Fruit fly (Drosophila melanogaster) whole organism, embryonic: ENCODE data around the gene CG1635.
A peak's percentile ranks its signal among the peaks of the same experiment; 100 is the strongest.

Experiments
- Atf-2 ChIP-seq: fragments of 200-800 bp; sonication (Bioruptor generic); optimal IDR thresholded peaks from 2 replicates; lab custom pipeline; 2016; ENCODE audit warnings: missing biosample characterization, missing genetic modification characterization
- BtbVII ChIP-seq: fragments of 200-800 bp; sonication (Bioruptor generic); optimal IDR thresholded peaks from 3 replicates; lab custom pipeline; 2017; ENCODE audit warnings: missing biosample characterization, mild to moderate bottlenecking, missing genetic modification characterization
- Bteb2 ChIP-seq: fragments of 200-800 bp; sonication (Bioruptor generic); optimal IDR thresholded peaks from 2 replicates; lab custom pipeline; 2016; ENCODE audit warnings: missing biosample characterization, missing genetic modification characterization
- CG10321 ChIP-seq: fragments of 200-800 bp; sonication (Bioruptor generic); IDR thresholded peaks from 2 replicates; pipeline ENCODE4 v1.3.6; 2022; ENCODE audit warnings: missing biosample characterization, missing genetic modification characterization
- CG12071 ChIP-seq: fragments of 200-800 bp; sonication (Bioruptor generic); optimal IDR thresholded peaks from 3 replicates; lab custom pipeline; 2018; ENCODE audit warnings: missing biosample characterization, mild to moderate bottlenecking, missing genetic modification characterization
- CG15514 ChIP-seq: fragments of 200-800 bp; sonication (Bioruptor generic); optimal IDR thresholded peaks from 3 replicates; lab custom pipeline; 2017; ENCODE audit warnings: missing biosample characterization, missing genetic modification characterization, mild to moderate bottlenecking, moderate library complexity, missing genetic modification reagents
- CG18599 ChIP-seq: fragments of 200-800 bp; sonication (Bioruptor generic); optimal IDR thresholded peaks from 3 replicates; lab custom pipeline; 2017; ENCODE audit warnings: missing biosample characterization, missing genetic modification characterization, mild to moderate bottlenecking, moderate library complexity, missing genetic modification reagents
- CG31224 ChIP-seq: fragments of 200-800 bp; sonication (Bioruptor generic); IDR thresholded peaks from 2 replicates; pipeline ENCODE4 v1.3.6; 2022; ENCODE audit warnings: missing biosample characterization, missing genetic modification characterization
- CG31365 ChIP-seq: fragments of 200-800 bp; sonication (Bioruptor generic); optimal IDR thresholded peaks from 2 replicates; lab custom pipeline; 2018; ENCODE audit warnings: missing biosample characterization, mild to moderate bottlenecking, missing genetic modification characterization
- CG31388 ChIP-seq: fragments of 200-800 bp; sonication (Bioruptor generic); optimal IDR thresholded peaks from 2 replicates; lab custom pipeline; 2016; ENCODE audit warnings: missing biosample characterization, missing genetic modification characterization
- CG4282 ChIP-seq: fragments of 200-800 bp; sonication (Bioruptor generic); optimal IDR thresholded peaks from 2 replicates; lab custom pipeline; 2016; ENCODE audit warnings: missing biosample characterization, missing genetic modification characterization
- CG4424 ChIP-seq: fragments of 200-800 bp; sonication (Bioruptor generic); optimal IDR thresholded peaks from 3 replicates; lab custom pipeline; 2016; ENCODE audit warnings: missing biosample characterization, missing genetic modification characterization
- CG4617 ChIP-seq: fragments of 200-800 bp; sonication (Bioruptor generic); optimal IDR thresholded peaks from 3 replicates; lab custom pipeline; 2016; ENCODE audit warnings: missing biosample characterization, missing genetic modification characterization, borderline replicate concordance
- CG8089 ChIP-seq: fragments of 200-800 bp; sonication (Bioruptor generic); optimal IDR thresholded peaks from 3 replicates; lab custom pipeline; 2016; ENCODE audit warnings: missing biosample characterization, missing genetic modification characterization
- CG8478 ChIP-seq: fragments of >200 bp; optimal IDR thresholded peaks from 2 replicates; lab custom pipeline; 2018
- CG8765 ChIP-seq: fragments of 200-800 bp; sonication (Bioruptor generic); IDR thresholded peaks from 2 replicates; pipeline ENCODE4 v1.3.6; 2022; ENCODE audit warnings: missing biosample characterization, missing genetic modification characterization
- CTCF ChIP-seq: fragments of 200-800 bp; sonication (Bioruptor generic); optimal IDR thresholded peaks from 2 replicates; lab custom pipeline; 2017; ENCODE audit warnings: missing biosample characterization, mild to moderate bottlenecking, missing genetic modification characterization, moderate library complexity
- Dbx ChIP-seq: fragments of 200-800 bp; sonication (Bioruptor generic); IDR thresholded peaks from 3 replicates; pipeline ENCODE4 v1.3.6; 2022; ENCODE audit warnings: missing biosample characterization, missing genetic modification characterization
- Dp ChIP-seq: fragments of 200-800 bp; sonication (Bioruptor generic); optimal IDR thresholded peaks from 2 replicates; lab custom pipeline; 2018; ENCODE audit warnings: missing biosample characterization, mild to moderate bottlenecking, missing genetic modification characterization, moderate library complexity
- Drgx ChIP-seq: fragments of 200-800 bp; sonication (Bioruptor generic); IDR thresholded peaks from 2 replicates; pipeline ENCODE4 v1.3.6; 2022; ENCODE audit warnings: missing biosample characterization, missing genetic modification characterization
- Eip74EF ChIP-seq, 2 experiments: fragments of 200-800 bp in 1 of 2; fragments of >200 bp in 1 of 2; sonication (Bioruptor generic) in 1 of 2; optimal IDR thresholded peaks; 2 replicates each; lab custom pipeline; 2017 to 2019; ENCODE audit warnings: missing biosample characterization in 2 of 2, missing genetic modification characterization in 2 of 2, mild to moderate bottlenecking in 1 of 2, moderate library complexity in 1 of 2
- Elba2 ChIP-seq: fragments of 200-800 bp; sonication (Bioruptor generic); optimal IDR thresholded peaks from 3 replicates; lab custom pipeline; 2016; ENCODE audit warnings: missing biosample characterization, missing genetic modification characterization
- Fer3 ChIP-seq: fragments of 200-800 bp; sonication (Bioruptor generic); optimal IDR thresholded peaks from 2 replicates; lab custom pipeline; 2018; ENCODE audit warnings: missing biosample characterization, mild to moderate bottlenecking, missing genetic modification characterization, moderate library complexity
- Hey ChIP-seq: fragments of 200-800 bp; sonication (Bioruptor generic); optimal IDR thresholded peaks from 3 replicates; lab custom pipeline; 2018; ENCODE audit warnings: missing biosample characterization, mild to moderate bottlenecking, missing genetic modification characterization
- Mad ChIP-seq: fragments of 200-800 bp; sonication (Bioruptor generic); optimal IDR thresholded peaks from 2 replicates; lab custom pipeline; 2016; ENCODE audit warnings: missing biosample characterization, missing genetic modification characterization
- Neu2 ChIP-seq: fragments of 200-800 bp; sonication (Bioruptor generic); optimal IDR thresholded peaks from 3 replicates; lab custom pipeline; 2016; ENCODE audit warnings: missing biosample characterization, missing genetic modification characterization, borderline replicate concordance
- Pdp1 ChIP-seq, 2 experiments: fragments of 200-800 bp; sonication (Bioruptor generic); optimal IDR thresholded peaks; 3 replicates each; lab custom pipeline; 2016; ENCODE audit warnings: missing biosample characterization in 2 of 2, missing genetic modification characterization in 2 of 2, mild to moderate bottlenecking in 1 of 2, moderate library complexity in 1 of 2
- Sin3A ChIP-seq: fragments of >200 bp; optimal IDR thresholded peaks from 2 replicates; lab custom pipeline; 2018
- Sox102F ChIP-seq: fragments of 200-800 bp; sonication (Bioruptor generic); optimal IDR thresholded peaks from 2 replicates; lab custom pipeline; 2018; ENCODE audit warnings: missing biosample characterization, mild to moderate bottlenecking, missing genetic modification characterization, moderate library complexity
- Spps ChIP-seq: fragments of 200-800 bp; sonication (Bioruptor generic); optimal IDR thresholded peaks from 2 replicates; lab custom pipeline; 2018; ENCODE audit warnings: missing biosample characterization, mild to moderate bottlenecking, missing genetic modification characterization
- Xbp1 ChIP-seq: fragments of 200-800 bp; sonication (Bioruptor generic); optimal IDR thresholded peaks from 3 replicates; lab custom pipeline; 2016; ENCODE audit warnings: missing biosample characterization, mild to moderate bottlenecking, missing genetic modification characterization
- amos ChIP-seq: fragments of 200-800 bp; sonication (Bioruptor generic); IDR thresholded peaks from 2 replicates; pipeline ENCODE4 v1.3.6; 2022; ENCODE audit warnings: missing biosample characterization, missing genetic modification characterization; ENCODE audit not compliant: partially characterized antibody
- ap ChIP-seq: fragments of 200-800 bp; sonication (Bioruptor generic); IDR thresholded peaks from 2 replicates; pipeline ENCODE4 v1.3.6; 2022; ENCODE audit warnings: missing biosample characterization, missing genetic modification characterization
- br ChIP-seq: fragments of >200 bp; optimal IDR thresholded peaks from 2 replicates; lab custom pipeline; 2017
- cad ChIP-seq: fragments of >200 bp; optimal IDR thresholded peaks from 2 replicates; lab custom pipeline; 2017; ENCODE audit warnings: missing biosample characterization, missing genetic modification characterization
- cwo ChIP-seq: fragments of 200-800 bp; sonication (Bioruptor generic); optimal IDR thresholded peaks from 3 replicates; lab custom pipeline; 2017; ENCODE audit warnings: missing biosample characterization, missing genetic modification characterization, mild to moderate bottlenecking, moderate library complexity, missing genetic modification reagents
- dpn ChIP-seq, 2 experiments: fragments of 200-800 bp; sonication (Bioruptor generic); optimal IDR thresholded peaks; 3 replicates each; lab custom pipeline; 2016; ENCODE audit warnings: missing biosample characterization in 2 of 2, missing genetic modification characterization in 2 of 2
- ewg ChIP-seq: fragments of 200-800 bp; sonication (Bioruptor generic); optimal IDR thresholded peaks from 3 replicates; lab custom pipeline; 2017; ENCODE audit warnings: mild to moderate bottlenecking, missing biosample characterization, missing genetic modification reagents, missing genetic modification characterization
- fd64A ChIP-seq: fragments of 200-800 bp; sonication (Bioruptor generic); optimal IDR thresholded peaks from 3 replicates; lab custom pipeline; 2018; ENCODE audit warnings: missing biosample characterization, mild to moderate bottlenecking, missing genetic modification characterization
- grau ChIP-seq: fragments of 200-800 bp; optimal IDR thresholded peaks from 3 replicates; lab custom pipeline; 2019; ENCODE audit warnings: missing biosample characterization, mild to moderate bottlenecking, missing genetic modification characterization, moderate library complexity
- jigr1 ChIP-seq: fragments of 200-800 bp; sonication (Bioruptor generic); IDR thresholded peaks from 3 replicates; pipeline ENCODE4 v1.3.6; 2022; ENCODE audit warnings: missing biosample characterization, missing genetic modification characterization
- jumu ChIP-seq: fragments of 200-800 bp; sonication (Bioruptor generic); optimal IDR thresholded peaks from 3 replicates; lab custom pipeline; 2016; ENCODE audit warnings: missing biosample characterization, missing genetic modification characterization
- kah ChIP-seq: fragments of 200-800 bp; sonication (Bioruptor generic); optimal IDR thresholded peaks from 2 replicates; lab custom pipeline; 2018; ENCODE audit warnings: missing biosample characterization, mild to moderate bottlenecking, missing genetic modification characterization
- lola ChIP-seq, 3 experiments: fragments of >200 bp in 2 of 3; fragments of 200-800 bp in 1 of 3; sonication (Bioruptor generic) in 1 of 3; optimal IDR thresholded peaks; 2 replicates each; lab custom pipeline; 2017 to 2019; ENCODE audit warnings: missing biosample characterization in 3 of 3, missing genetic modification characterization in 3 of 3, mild to moderate bottlenecking in 1 of 3, moderate library complexity in 1 of 3
- lov ChIP-seq, 2 experiments: fragments of 200-800 bp in 1 of 2; fragments of >200 bp in 1 of 2; sonication (Bioruptor generic) in 1 of 2; IDR thresholded peaks in 1 of 2; optimal IDR thresholded peaks in 1 of 2; 2 replicates in 1 of 2; 3 replicates in 1 of 2; pipeline versions ENCODE4 v1.3.6 to Lab custom; 2017 to 2022; ENCODE audit warnings: missing biosample characterization in 1 of 2, missing genetic modification characterization in 1 of 2
- p53 ChIP-seq: fragments of 200-800 bp; sonication (Bioruptor generic); optimal IDR thresholded peaks from 2 replicates; lab custom pipeline; 2016; ENCODE audit warnings: missing biosample characterization, missing genetic modification characterization
- ro ChIP-seq: fragments of 200-800 bp; sonication (Bioruptor generic); IDR thresholded peaks from 2 replicates; pipeline ENCODE4 v1.3.6; 2022; ENCODE audit warnings: missing biosample characterization, missing genetic modification characterization
- sisA ChIP-seq: fragments of 200-800 bp; sonication (Bioruptor generic); IDR thresholded peaks from 2 replicates; pipeline ENCODE4 v1.3.6; 2022; ENCODE audit warnings: missing biosample characterization, missing genetic modification characterization
- stwl ChIP-seq: fragments of 200-800 bp; sonication (Bioruptor generic); optimal IDR thresholded peaks from 3 replicates; lab custom pipeline; 2018; ENCODE audit warnings: missing biosample characterization, mild to moderate bottlenecking, missing genetic modification characterization, moderate library complexity
- tup ChIP-seq: fragments of 200-800 bp; sonication (Bioruptor generic); optimal IDR thresholded peaks from 2 replicates; lab custom pipeline; 2016; ENCODE audit warnings: missing biosample characterization, mild to moderate bottlenecking, missing genetic modification characterization, moderate library complexity
- wdn ChIP-seq: fragments of 200-800 bp; sonication (Bioruptor generic); IDR thresholded peaks from 2 replicates; pipeline ENCODE4 v1.3.6; 2022; ENCODE audit warnings: missing biosample characterization, missing genetic modification characterization

CG1635 gene

dm6 chr3R:31616001-31616400, 27.5 kb downstream of the CG1635 start, which contains the start of the genes Mnat9 and CG1792 (continued):
- TF ChIP-seq Dp (GFP tag; lab: Kevin White, UChicago) (peak; percentile 47), CG10321 (GFP tag; lab: Robert Waterston, UW) (peak; percentile 89), Mad (GFP tag; lab: Kevin White, UChicago) (peak; percentile 96), ap (GFP tag; lab: Robert Waterston, UW) (peak; percentile 99), CG18599 (GFP tag; lab: Kevin White, UChicago) (peak; percentile 98), Sin3A (lab: Kevin White, UChicago) (no peak), CG15514 (GFP tag; lab: Kevin White, UChicago) (peak; percentile 95), Neu2 (GFP tag; lab: Kevin White, UChicago) (peak; percentile 90), Xbp1 (GFP tag; lab: Kevin White, UChicago) (peak; percentile 99), kah (GFP tag; lab: Kevin White, UChicago) (peak; percentile 95), Sox102F (GFP tag; lab: Kevin White, UChicago) (peak; percentile 99), Elba2 (peak; percentile 82), CG31224 (GFP tag; lab: Robert Waterston, UW) (peak; percentile 98), stwl (tag; lab: Kevin White, UChicago) (peak; percentile 90), dpn (GFP tag; optimal IDR thresholded peaks at IDR 0.05; lab: Kevin White, UChicago) (peak; percentile 99), CG12071 (GFP tag; lab: Kevin White, UChicago) (peak; percentile 98), CG8478 (no peak), amos (no peak; the same call in 1 of the 2 replicates), p53 (GFP tag; lab: Kevin White, UChicago) (peak; percentile 96), ro (GFP tag; lab: Robert Waterston, UW) (peak; percentile 98), wdn (peak; percentile 98), lola (GFP tag; optimal IDR thresholded peaks at IDR 0.05; lab: Kevin White, UChicago) (peak in 1 of 3 experiments; percentile 95), CG4282 (GFP tag; lab: Kevin White, UChicago) (peak; percentile 97), sisA (GFP tag; lab: Robert Waterston, UW) (peak; percentile 99), grau (peak; percentile 96), Drgx (GFP tag; lab: Robert Waterston, UW) (peak; percentile 99), CTCF (GFP tag; lab: Kevin White, UChicago) (peak; percentile 66), CG4424 (GFP tag; lab: Kevin White, UChicago) (peak; percentile 99), Bteb2 (peak; percentile 99), Hey (tag; lab: Kevin White, UChicago) (peak; percentile 82), CG4617 (peak; percentile 99), fd64A (GFP tag; lab: Kevin White, UChicago) (peak; percentile 94), br (lab: Kevin White, UChicago) (no peak), Pdp1 (GFP tag; optimal IDR thresholded peaks at IDR 0.05; lab: Kevin White, UChicago) (peak; percentile 98), cwo (peak; percentile 94), CG31365 (peak; percentile 86), jumu (peak; percentile 98), CG31388 (GFP tag; lab: Kevin White, UChicago) (peak; percentile 97), Spps (peak; percentile 95), tup (GFP tag; lab: Kevin White, UChicago) (peak; percentile 99), lov (optimal IDR thresholded peaks at IDR 0.05; lab: Kevin White, UChicago) (no peak), lov (GFP tag; IDR thresholded peaks at IDR 0.05; lab: Robert Waterston, UW) (peak; percentile 99), Eip74EF (GFP tag; optimal IDR thresholded peaks at IDR 0.05; lab: Kevin White, UChicago) (peak in 1 of 2 experiments; percentile 95), cad (no peak), CG8765 (GFP tag; lab: Robert Waterston, UW) (peak; percentile 98), Atf-2 (peak; percentile 99), jigr1 (GFP tag; lab: Robert Waterston, UW) (peak; percentile 94), Fer3 (tag; lab: Kevin White, UChicago) (peak; percentile 99), CG8089 (GFP tag; lab: Kevin White, UChicago) (peak; percentile 97), ewg (GFP tag; lab: Kevin White, UChicago) (peak; percentile 97), Dbx (peak; percentile 99), BtbVII (peak; percentile 96)
